Worm (Caenorhabditis elegans) whole organism, L3 larva: ENCODE data around the gene hpo-40.

Experiments used
- ceh-16 ChIP-seq: sonication (generic microtip); optimal IDR thresholded peaks from 2 replicates; lab custom pipeline; 2017; ENCODE audit warnings: missing biosample characterization, missing genetic modification characterization
- nhr-237 ChIP-seq: fragments of 150-350 bp; optimal IDR thresholded peaks from 2 replicates; lab custom pipeline; 2014; ENCODE audit warnings: missing biosample characterization, missing genetic modification characterization
- sea-2 ChIP-seq: fragments of 150-350 bp; sonication (generic microtip); optimal IDR thresholded peaks from 4 replicates; lab custom pipeline; 2014; ENCODE audit warnings: missing biosample characterization, missing genetic modification reagents, missing genetic modification characterization

DNA sequence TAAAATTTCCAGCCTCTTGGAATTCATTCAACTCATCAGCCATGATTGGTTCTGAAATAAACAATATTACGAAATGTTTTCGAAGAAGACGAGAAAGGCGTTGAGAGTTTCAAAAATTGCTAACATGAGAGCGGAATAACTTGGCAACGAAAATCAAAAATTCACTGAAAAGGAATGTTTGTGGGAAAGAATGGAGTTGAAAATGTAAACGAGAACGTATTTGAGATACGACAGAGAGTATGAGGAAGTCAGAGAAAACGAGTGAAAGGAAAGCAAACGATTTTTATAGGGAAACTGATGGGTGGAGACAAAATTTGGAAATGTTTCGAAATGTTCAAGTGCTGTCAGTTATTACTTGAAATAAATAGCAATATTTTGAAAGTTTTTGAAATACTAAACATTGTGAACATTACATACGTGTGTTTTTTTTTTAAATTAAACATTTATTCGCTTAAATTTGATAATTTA, 42.3 kb downstream of the hpo-40 start, which contains the start of gene rop-1:
- TF ChIP-seq ceh-16 (tag; lab: Kevin White, UChicago) (no peak), nhr-237 (tag; lab: Kevin White, UChicago) (no peak), sea-2 (GFP tag; lab: Kevin White, UChicago) (no peak)
